Fruit fly (Drosophila melanogaster): ENCODE results near the gene ranshi.

- TF ChIP-seq Dll (optimal IDR thresholded peaks at IDR 0.05) (no peak), CG8478 (optimal IDR thresholded peaks at IDR 0.05) (no peak), psq (optimal IDR thresholded peaks at IDR 0.05) (no peak), EcR (GFP tag; optimal IDR thresholded peaks at IDR 0.05) (no peak), usp (GFP tag; optimal IDR thresholded peaks at IDR 0.05) (no peak), pan (optimal IDR thresholded peaks at IDR 0.05) (no peak)
Measured at dm6 chr3R:8686446-8686845, 43.0 kb downstream of the ranshi start.

All from whole organism.